Fruit fly (Drosophila melanogaster): Measurements from ENCODE around the gene CG33301.

The CG33301 gene

DNA sequence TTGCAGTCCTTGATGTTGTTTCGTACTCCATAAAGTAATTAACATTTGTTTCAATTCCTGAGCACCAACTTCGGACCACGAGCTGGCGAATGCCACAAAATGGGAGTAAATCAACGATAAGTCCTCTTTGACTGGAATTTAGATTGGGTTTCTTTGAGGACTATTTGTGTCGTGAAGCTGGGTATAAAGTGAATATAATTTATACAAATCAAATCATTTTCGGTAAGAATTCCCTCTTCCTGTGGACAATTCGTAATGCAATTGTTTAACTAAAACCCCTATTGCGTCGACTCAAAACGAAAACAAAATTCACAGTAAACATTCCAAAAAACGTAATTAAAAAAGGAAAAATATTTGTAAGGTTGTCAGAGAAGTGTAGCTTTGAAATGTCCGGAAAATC is 23.0 kb upstream of the CG33301 start, which contains the start of gene CG13127:
Gene CG13127, plus strand, starts transcription at position 301 of the 400 bp plus-strand sequence.
- TF ChIP-seq jim (GFP tag; optimal IDR thresholded peaks at IDR 0.05): no peak
- no peak for TF ChIP-seq dmrt93B (GFP tag; optimal IDR thresholded peaks at IDR 0.05)
- TF ChIP-seq ey (GFP tag; optimal IDR thresholded peaks at IDR 0.05): no peak
- no peak for TF ChIP-seq br (GFP tag; optimal IDR thresholded peaks at IDR 0.05)
- no peak for TF ChIP-seq rgr (GFP tag; optimal IDR thresholded peaks at IDR 0.05)
- TF ChIP-seq h (GFP tag; optimal IDR thresholded peaks at IDR 0.05): no peak
- no peak for TF ChIP-seq Dfd (GFP tag; optimal IDR thresholded peaks at IDR 0.05)
- no peak for TF ChIP-seq Dif (GFP tag; optimal IDR thresholded peaks at IDR 0.05; ENCODE audit: partially characterized antibody)
- TF ChIP-seq lola (GFP tag; optimal IDR thresholded peaks at IDR 0.05): no peak
- no peak for TF ChIP-seq foxo (GFP tag; optimal IDR thresholded peaks at IDR 0.05)
- TF ChIP-seq OdsH (GFP tag; optimal IDR thresholded peaks at IDR 0.05): no peak
- TF ChIP-seq Myc (optimal IDR thresholded peaks at IDR 0.05): no peak
- no peak for TF ChIP-seq GATAd (GFP tag; optimal IDR thresholded peaks at IDR 0.05)
- no peak for TF ChIP-seq Mio (GFP tag; optimal IDR thresholded peaks at IDR 0.05)
- no peak for TF ChIP-seq usp (GFP tag; optimal IDR thresholded peaks at IDR 0.05)
- no peak for TF ChIP-seq Vsx2 (GFP tag; optimal IDR thresholded peaks at IDR 0.05; ENCODE audit: partially characterized antibody)

DNA sequence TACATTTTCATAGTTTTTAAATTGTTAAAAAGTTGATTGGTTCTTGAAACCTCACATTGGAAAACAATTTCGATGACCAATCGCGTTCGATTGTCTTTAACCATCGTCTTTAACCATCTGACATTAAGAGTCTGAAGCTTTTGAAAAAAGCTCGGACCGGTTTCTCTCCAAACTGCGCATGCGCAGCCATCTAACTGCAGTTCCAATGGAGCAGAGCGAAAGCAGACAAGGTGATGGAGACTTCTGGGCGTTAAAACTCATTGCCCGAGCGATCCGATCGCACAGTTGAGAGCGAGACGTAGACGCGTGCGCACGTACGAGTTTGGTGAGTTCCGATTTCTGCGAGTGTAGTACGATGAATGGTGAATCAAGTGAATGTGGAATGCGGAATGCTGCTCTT is 17.0 kb upstream of the CG33301 start, which contains the start of gene obst-B:
Gene obst-B, plus strand, starts transcription at position 276 of the 400 bp plus-strand sequence.
- no peak for TF ChIP-seq usp (GFP tag; optimal IDR thresholded peaks at IDR 0.05)
- no peak for TF ChIP-seq Jra (GFP tag; optimal IDR thresholded peaks at IDR 0.05)
- TF ChIP-seq Hnf4 (GFP tag; optimal IDR thresholded peaks at IDR 0.05): no peak
- TF ChIP-seq Dif (GFP tag; optimal IDR thresholded peaks at IDR 0.05; ENCODE audit: partially characterized antibody): peak; percentile 52
- TF ChIP-seq Vsx2 (GFP tag; optimal IDR thresholded peaks at IDR 0.05; ENCODE audit: partially characterized antibody): peak; percentile 68
- no peak for TF ChIP-seq lola (GFP tag; optimal IDR thresholded peaks at IDR 0.05)
- TF ChIP-seq Rel (GFP tag; optimal IDR thresholded peaks at IDR 0.05): no peak
- TF ChIP-seq Rel (tag; optimal IDR thresholded peaks at IDR 0.05): no peak

DNA sequence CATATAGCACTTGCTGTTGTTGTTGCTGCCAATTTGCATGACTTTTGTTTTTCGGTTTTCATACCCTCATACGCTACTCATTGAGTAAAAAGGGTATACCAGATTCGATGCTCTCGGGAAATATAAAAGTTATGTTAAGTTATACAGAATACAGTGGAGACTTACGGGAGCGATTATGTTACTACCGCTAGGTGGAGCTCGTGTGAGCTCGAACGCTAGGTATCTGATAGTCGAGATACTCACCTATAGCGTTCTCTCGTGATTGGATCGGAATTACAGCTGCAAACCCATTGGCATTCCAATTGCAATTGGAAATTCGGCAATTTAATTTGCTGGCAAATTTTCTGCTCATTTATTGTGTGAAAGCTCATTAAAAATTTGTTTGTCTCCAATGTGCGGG is 16.0 kb upstream of the CG33301 start:
- TF ChIP-seq Rel (GFP tag; optimal IDR thresholded peaks at IDR 0.05): no peak
- TF ChIP-seq Rel (tag; optimal IDR thresholded peaks at IDR 0.05): no peak
- no peak for TF ChIP-seq dsf (GFP tag; optimal IDR thresholded peaks at IDR 0.05; ENCODE audit: borderline replicate concordance)
- TF ChIP-seq Myc (optimal IDR thresholded peaks at IDR 0.05): no peak
- TF ChIP-seq CG9705 (GFP tag; optimal IDR thresholded peaks at IDR 0.05): no peak
- no peak for TF ChIP-seq Hr78 (GFP tag; optimal IDR thresholded peaks at IDR 0.05)

DNA sequence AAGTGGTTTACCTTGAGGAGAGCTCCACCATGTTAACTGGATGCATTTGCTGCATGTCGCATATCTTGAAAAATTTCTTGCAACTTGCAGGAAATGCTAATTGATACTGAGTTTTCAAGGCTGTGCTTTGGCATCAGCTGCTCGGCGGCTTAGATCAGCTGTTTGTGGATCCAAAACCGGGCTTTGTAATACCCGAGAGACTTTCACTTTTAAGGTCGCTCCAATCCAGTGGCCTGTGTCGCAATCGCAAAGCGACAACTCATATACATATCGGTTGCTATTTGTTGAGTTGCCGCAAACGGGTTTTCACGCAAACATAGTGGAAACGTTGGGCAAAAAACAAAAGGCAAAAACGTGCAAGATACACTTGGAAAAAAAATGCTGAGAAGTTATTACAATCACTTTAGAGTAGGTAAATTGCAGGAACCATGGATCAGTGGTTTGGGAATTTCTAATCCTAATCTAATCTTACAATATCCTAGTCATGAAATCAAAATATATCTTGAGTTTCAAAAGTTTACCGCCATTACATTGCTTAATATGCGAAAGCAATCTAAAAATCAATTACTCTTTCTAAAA is 13.5 kb upstream of the CG33301 start:
- no peak for TF ChIP-seq Rel (GFP tag; optimal IDR thresholded peaks at IDR 0.05)
- TF ChIP-seq Rel (tag; optimal IDR thresholded peaks at IDR 0.05): no peak
- no peak for TF ChIP-seq Dfd (GFP tag; optimal IDR thresholded peaks at IDR 0.05)
- no peak for TF ChIP-seq Myc (optimal IDR thresholded peaks at IDR 0.05)
- no peak for TF ChIP-seq Hr78 (GFP tag; optimal IDR thresholded peaks at IDR 0.05)
- TF ChIP-seq Dif (GFP tag; optimal IDR thresholded peaks at IDR 0.05; ENCODE audit: partially characterized antibody): no peak
- TF ChIP-seq usp (GFP tag; optimal IDR thresholded peaks at IDR 0.05): no peak
- no peak for TF ChIP-seq tai (GFP tag; optimal IDR thresholded peaks at IDR 0.05)
- no peak for TF ChIP-seq CG9705 (GFP tag; optimal IDR thresholded peaks at IDR 0.05)

DNA sequence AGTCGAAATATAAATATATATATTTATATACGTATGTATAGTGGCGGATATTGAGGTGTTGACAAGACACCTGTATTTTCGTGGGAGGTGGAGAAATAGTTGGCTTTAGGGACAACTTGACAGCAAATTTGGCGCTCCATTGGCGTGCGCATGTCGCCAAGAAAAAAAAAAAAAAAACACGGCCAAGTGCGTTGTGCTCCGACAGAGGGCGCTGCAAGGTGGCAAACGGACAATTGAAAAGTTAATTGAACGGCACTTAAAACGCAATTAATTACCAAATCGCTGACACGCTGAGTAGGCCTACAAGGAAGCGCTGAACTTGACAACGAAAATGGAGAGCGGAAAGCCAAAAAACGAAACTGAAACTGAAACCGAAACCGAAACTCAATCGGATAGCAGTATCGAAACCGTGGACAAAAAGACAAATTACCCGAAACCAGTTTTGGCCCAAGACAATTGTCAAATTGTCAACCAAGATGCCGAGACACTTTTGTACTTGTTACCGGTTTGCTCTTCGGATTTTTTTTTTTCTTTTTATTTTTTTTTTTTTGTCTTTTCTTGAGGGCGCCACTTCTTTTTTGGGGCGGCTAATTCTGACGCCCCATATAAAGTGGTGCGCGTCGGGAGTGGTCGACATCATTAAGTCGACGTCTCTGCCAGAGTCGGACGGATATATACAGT is 4.3 kb downstream of the CG33301 start, which contains the start of gene Cpr31A:
Gene Cpr31A, plus strand, starts transcription at position 631 of the 681 bp plus-strand sequence.
- TF ChIP-seq Myc (optimal IDR thresholded peaks at IDR 0.05): no peak
- no peak for TF ChIP-seq Hnf4 (GFP tag; optimal IDR thresholded peaks at IDR 0.05)
- TF ChIP-seq pan (optimal IDR thresholded peaks at IDR 0.05): no peak
- no peak for TF ChIP-seq br (GFP tag; optimal IDR thresholded peaks at IDR 0.05)
- no peak for TF ChIP-seq tai (GFP tag; optimal IDR thresholded peaks at IDR 0.05)
- TF ChIP-seq psq (GFP tag; optimal IDR thresholded peaks at IDR 0.05): no peak
- TF ChIP-seq jim (GFP tag; optimal IDR thresholded peaks at IDR 0.05): no peak
- TF ChIP-seq Dfd (GFP tag; optimal IDR thresholded peaks at IDR 0.05): no peak
- no peak for TF ChIP-seq h (GFP tag; optimal IDR thresholded peaks at IDR 0.05)
- no peak for TF ChIP-seq Hr83 (GFP tag; optimal IDR thresholded peaks at IDR 0.05; ENCODE audit: poor library complexity, severe bottlenecking)
- TF ChIP-seq CG32264 (GFP tag; optimal IDR thresholded peaks at IDR 0.05): no peak
- no peak for TF ChIP-seq Hr78 (GFP tag; optimal IDR thresholded peaks at IDR 0.05)
- TF ChIP-seq sv (GFP tag; optimal IDR thresholded peaks at IDR 0.05): no peak
- no peak for TF ChIP-seq sage (GFP tag; optimal IDR thresholded peaks at IDR 0.05)
- no peak for TF ChIP-seq usp (GFP tag; optimal IDR thresholded peaks at IDR 0.05)

All from whole organism, wandering third instar larva.